Fruit fly (Drosophila melanogaster) ovary, adult (tissue): ENCODE data around the gene CG43800.

ENCODE experiments used
- CG17801 ChIP-seq: fragments of 200-800 bp; optimal IDR thresholded peaks from 2 replicates; lab custom pipeline; 2019; ENCODE audit warnings: missing biosample characterization, mild to moderate bottlenecking, missing genetic modification characterization, moderate library complexity; ENCODE audit not compliant: partially characterized antibody

Gene CG43800

DNA sequence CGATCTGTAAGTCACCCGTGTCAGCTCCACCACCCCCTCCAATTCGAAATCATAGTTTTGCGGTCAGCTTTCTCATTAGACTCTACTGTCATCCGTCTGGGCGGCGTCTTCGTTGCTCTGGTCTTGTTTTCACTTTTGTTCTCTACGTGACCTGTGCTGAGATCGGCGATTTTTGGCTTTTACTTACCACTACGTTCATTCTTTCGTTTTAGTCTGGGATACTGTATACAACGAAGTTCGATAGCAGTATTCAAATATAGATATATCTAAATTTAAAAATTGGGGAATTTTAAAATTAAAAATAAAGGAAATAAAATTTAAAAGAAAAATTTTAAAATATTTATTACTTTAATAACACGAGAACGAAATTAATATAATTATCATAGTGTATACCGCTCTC lies 20.3 kb upstream of the CG43800 start, which contains the start of gene CG13786:
CG13786 (minus strand) TSS at position 101 of the 400 bp plus-strand sequence.
- TF ChIP-seq CG17801 (GFP tag; lab: Kevin White, UChicago), result no peak

- TF ChIP-seq CG17801 (GFP tag; lab: Kevin White, UChicago), result no peak
Observed at dm6 chr2L:7249293-7249819, 16.7 kb upstream of the CG43800 start, which contains the start of gene Ndae1. Ndae1 (minus strand) TSS chr2L:7249343.

DNA sequence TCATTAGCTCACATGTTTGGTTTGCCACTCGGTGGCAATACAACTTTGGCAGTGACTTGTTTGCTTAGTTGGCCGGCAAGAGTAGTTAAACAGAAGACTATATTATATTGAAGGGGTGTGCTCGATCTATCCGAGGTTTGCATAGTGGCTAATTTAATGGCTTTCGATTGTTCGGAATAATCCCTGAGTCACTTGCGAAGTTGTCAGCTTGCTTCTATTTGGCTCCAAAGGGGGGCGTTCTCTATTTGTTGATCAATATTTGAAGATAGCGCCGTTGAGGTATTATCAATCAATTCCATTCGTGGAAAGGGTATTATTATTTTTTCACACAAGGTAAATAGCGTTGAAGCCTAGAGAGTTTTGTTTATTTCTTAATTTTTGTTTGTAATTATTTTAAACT lies 15.5 kb upstream of the CG43800 start:
- no peak for TF ChIP-seq CG17801 (GFP tag; lab: Kevin White, UChicago)

- TF ChIP-seq CG17801 (GFP tag; lab: Kevin White, UChicago), result no peak
Observed at dm6 chr2L:7242240-7242793, 9.7 kb upstream of the CG43800 start.

- TF ChIP-seq CG17801 (GFP tag; lab: Kevin White, UChicago), result no peak
Observed at dm6 chr2L:7241499-7241898, 8.9 kb upstream of the CG43800 start.

DNA sequence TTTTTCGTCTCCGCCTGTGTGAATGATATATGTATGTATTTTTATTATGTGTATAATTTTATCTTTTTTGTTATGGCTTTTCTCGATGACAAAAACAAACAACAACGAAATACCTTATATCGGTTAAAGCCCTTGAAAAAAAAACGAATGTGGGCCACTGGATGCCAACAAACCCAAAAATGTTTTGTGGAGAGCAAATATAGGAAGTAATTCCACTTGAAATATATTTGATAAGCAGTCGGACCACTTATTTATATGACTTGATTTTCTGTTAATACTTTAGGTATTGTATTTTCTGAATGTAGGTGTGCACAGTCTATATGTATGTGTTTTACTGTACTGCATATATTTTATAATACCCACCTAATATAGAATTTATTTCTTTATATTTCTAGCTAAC lies 8.4 kb upstream of the CG43800 start:
- TF ChIP-seq CG17801 (GFP tag; lab: Kevin White, UChicago), result no peak

dm6 chr2L:7240311-7240710 lies 7.7 kb upstream of the CG43800 start:
- TF ChIP-seq CG17801 (GFP tag; lab: Kevin White, UChicago), result no peak

- peak; percentile 5 for TF ChIP-seq CG17801 (GFP tag; lab: Kevin White, UChicago)
Observed at dm6 chr2L:7239310-7239709, 6.7 kb upstream of the CG43800 start.

dm6 chr2L:7227434-7227833 lies 5.2 kb downstream of the CG43800 start, which contains the start of gene CG43799:
CG43799 (plus strand) TSS chr2L:7227734.
- TF ChIP-seq CG17801 (GFP tag; lab: Kevin White, UChicago), result no peak

DNA sequence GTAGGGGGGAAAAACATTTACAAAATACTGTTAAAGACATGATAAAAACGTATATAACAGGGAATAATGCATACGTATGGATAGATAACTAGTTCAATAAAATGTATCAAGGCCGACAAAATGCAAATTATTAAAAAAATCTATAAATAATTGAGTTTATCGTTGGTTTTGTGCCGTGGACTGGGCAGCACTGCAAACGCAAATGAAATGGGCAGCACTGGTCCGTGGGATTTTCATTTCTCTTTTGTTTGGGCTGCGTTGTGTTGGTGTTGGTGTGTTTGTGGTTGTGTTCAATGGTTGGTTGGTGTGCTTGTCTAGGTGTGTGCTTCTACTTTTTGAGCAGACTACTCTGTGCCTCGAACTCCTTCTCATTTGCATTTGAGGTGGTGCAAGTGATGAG lies 6.0 kb downstream of the CG43800 start:
- TF ChIP-seq CG17801 (GFP tag; lab: Kevin White, UChicago), result no peak

DNA sequence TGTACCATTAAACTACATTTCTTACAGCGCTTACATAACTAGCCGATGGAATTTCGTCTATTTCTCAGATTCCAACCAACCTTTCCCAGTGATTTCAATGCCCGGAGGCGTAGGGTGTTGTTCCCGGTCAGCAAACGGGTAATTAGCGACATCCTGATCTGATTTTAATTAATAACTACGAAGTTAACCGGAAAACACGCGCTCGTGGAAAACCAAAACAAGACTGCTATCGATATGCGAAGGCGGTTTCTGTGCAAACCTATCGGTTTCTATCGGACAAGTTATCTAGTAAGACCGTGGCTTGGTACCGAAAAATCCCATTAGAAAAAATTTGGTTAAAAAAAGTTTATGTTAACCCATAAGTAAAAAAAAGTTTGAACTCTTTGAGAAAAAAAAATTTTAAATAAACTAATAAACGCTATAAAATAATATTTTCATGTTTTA lies 9.8 kb downstream of the CG43800 start, which contains the start of gene mEFG1:
mEFG1 (minus strand) TSS at position 253 of the 444 bp plus-strand sequence.
- peak; percentile 5 for TF ChIP-seq CG17801 (GFP tag; lab: Kevin White, UChicago)

- TF ChIP-seq CG17801 (GFP tag; lab: Kevin White, UChicago), result peak; percentile 60
Observed at dm6 chr2L:7219650-7220267, 12.9 kb downstream of the CG43800 start, which contains the start of gene CG13784. CG13784 (minus strand) TSS chr2L:7220033.

DNA sequence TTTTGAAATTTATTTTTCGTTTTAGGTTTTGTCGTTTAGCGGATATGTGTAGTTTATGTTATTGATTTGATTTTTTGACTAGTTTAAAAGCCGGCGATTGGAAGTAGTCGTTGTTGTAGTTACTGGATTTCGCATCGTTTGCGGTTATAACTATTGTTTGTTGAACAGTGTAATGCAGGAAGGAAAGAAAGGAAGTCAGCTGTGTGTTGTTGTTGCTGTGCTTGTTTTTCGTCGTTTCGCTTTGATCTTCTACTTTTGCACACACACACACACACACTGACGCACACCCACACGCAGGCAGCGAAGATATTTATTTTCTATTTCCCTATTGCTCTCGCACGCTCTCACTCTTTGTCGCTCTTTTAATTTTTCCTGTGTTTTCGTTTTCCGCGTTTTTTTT lies 13.4 kb downstream of the CG43800 start:
- TF ChIP-seq CG17801 (GFP tag; lab: Kevin White, UChicago), result no peak

dm6 chr2L:7217931-7218330 lies 14.7 kb downstream of the CG43800 start:
- TF ChIP-seq CG17801 (GFP tag; lab: Kevin White, UChicago), result peak; percentile 19

DNA sequence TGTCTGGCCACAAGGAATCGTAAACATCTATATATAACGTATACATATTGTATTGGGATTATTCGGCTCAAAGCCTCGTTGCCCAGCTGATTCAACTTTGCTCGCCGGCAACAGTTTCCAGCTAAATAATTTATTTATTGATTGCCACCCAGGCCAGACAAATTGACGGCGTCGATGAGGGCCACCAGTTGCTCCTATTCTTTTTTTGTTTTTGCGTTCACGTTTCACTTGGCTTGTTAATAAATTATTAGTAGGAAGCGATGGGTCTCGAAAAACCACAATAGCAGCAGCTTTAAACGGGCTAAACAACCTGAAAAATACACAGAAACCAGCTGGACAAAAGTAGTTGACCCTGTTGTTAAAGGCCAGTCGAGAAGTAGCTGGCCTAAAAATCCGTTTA lies 15.6 kb downstream of the CG43800 start:
- no peak for TF ChIP-seq CG17801 (GFP tag; lab: Kevin White, UChicago)

dm6 chr2L:7216272-7216671 lies 16.3 kb downstream of the CG43800 start:
- no peak for TF ChIP-seq CG17801 (GFP tag; lab: Kevin White, UChicago)
